Fruit fly (Drosophila melanogaster): ENCODE results near the gene CG7655.

CG7655 gene

DNA sequence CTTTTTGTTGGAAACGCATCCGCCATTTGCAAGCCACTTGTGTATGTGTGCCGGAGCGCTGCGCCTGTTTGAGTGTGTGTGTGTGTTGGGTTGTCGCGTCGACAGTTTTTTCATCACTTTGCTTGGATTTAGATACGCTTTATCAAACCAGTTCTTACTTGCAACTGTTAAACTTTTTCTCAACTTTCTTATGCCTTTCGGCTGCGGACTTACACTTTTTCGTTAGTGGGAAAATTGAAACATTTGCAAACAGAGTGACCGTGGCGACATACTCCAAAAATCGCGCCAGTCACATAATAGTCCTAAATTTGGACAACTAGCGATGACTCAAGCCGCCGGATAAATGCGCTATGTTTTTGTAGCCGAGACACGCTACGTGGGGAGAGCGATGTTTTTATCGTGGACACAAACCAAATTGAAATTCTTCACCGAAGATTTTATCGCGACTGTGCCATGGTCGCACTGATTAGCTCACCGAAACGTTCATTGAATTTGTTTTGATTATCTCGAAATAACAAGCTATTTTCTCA, at the start of gene CG7655, which contains the start of gene alt:
Gene CG7655 (plus strand): TSS at position 426 of the 530 bp plus-strand sequence.
Gene alt (minus strand): TSS at position 272 of the 530 bp plus-strand sequence.
- TF ChIP-seq ovo (GFP tag; optimal IDR thresholded peaks at IDR 0.05) = no peak
- TF ChIP-seq pad (GFP tag; optimal IDR thresholded peaks at IDR 0.05) = no peak
- TF ChIP-seq bab1 (GFP tag; optimal IDR thresholded peaks at IDR 0.05) = peak; percentile 26
- TF ChIP-seq Clk (GFP tag; optimal IDR thresholded peaks at IDR 0.05) = no peak
- TF ChIP-seq cnc (optimal IDR thresholded peaks at IDR 0.05) = no peak
- peak; percentile 28 for TF ChIP-seq CG7101 (tag; optimal IDR thresholded peaks at IDR 0.05)
- peak; percentile 37 for TF ChIP-seq Crg-1 (GFP tag; optimal IDR thresholded peaks at IDR 0.05)
- no peak for TF ChIP-seq Hr96 (GFP tag; optimal IDR thresholded peaks at IDR 0.05)
- no peak for TF ChIP-seq CG33017 (tag; optimal IDR thresholded peaks at IDR 0.05)
- TF ChIP-seq CG12768 (GFP tag; optimal IDR thresholded peaks at IDR 0.05) = no peak
- no peak for TF ChIP-seq Mnt (GFP tag; optimal IDR thresholded peaks at IDR 0.05)
- peak; percentile 65 for TF ChIP-seq CG14711 (tag; optimal IDR thresholded peaks at IDR 0.05)
- peak; percentile 76 for TF ChIP-seq tj (GFP tag; optimal IDR thresholded peaks at IDR 0.05)
- peak; percentile 31 for TF ChIP-seq CG11617 (GFP tag; optimal IDR thresholded peaks at IDR 0.05)
- TF ChIP-seq CG1620 (GFP tag; optimal IDR thresholded peaks at IDR 0.05) = peak; percentile 10
- TF ChIP-seq kay (GFP tag; ENCODE audit: borderline replicate concordance) = no peak
- TF ChIP-seq cic (GFP tag; optimal IDR thresholded peaks at IDR 0.05) = peak; percentile 57
- no peak for TF ChIP-seq CG7045 (GFP tag; optimal IDR thresholded peaks at IDR 0.05)
- no peak for TF ChIP-seq CG5204 (GFP tag; optimal IDR thresholded peaks at IDR 0.05)
- TF ChIP-seq toe (GFP tag; optimal IDR thresholded peaks at IDR 0.05) = no peak

DNA sequence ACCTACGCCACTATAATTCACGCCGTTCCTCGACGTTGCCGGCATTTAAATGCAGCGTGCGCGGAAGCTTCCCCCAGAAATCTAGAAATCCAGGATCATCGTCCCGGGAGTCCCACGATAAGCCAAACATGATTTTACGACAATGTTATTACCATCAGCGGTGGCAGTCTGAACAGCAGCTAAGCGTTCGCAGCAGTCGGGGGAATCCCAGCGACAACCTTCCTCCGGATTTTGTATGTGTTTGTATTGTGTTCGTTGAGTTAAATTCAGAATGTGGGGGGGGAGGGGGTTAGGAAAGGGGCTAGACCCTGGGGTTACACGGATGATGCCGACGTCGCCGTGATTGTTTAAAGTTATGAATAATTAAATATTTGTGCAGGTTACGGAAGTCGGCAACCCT, 38.5 kb upstream of the CG7655 start:
- TF ChIP-seq Mnt (GFP tag; optimal IDR thresholded peaks at IDR 0.05) (no peak), Clk (GFP tag; optimal IDR thresholded peaks at IDR 0.05) (no peak), tj (GFP tag; optimal IDR thresholded peaks at IDR 0.05) (no peak), CG5204 (GFP tag; optimal IDR thresholded peaks at IDR 0.05) (no peak), cic (GFP tag; optimal IDR thresholded peaks at IDR 0.05) (no peak), Hr96 (GFP tag; optimal IDR thresholded peaks at IDR 0.05) (no peak), cnc (optimal IDR thresholded peaks at IDR 0.05) (no peak), kay (GFP tag; ENCODE audit: borderline replicate concordance) (no peak)

DNA sequence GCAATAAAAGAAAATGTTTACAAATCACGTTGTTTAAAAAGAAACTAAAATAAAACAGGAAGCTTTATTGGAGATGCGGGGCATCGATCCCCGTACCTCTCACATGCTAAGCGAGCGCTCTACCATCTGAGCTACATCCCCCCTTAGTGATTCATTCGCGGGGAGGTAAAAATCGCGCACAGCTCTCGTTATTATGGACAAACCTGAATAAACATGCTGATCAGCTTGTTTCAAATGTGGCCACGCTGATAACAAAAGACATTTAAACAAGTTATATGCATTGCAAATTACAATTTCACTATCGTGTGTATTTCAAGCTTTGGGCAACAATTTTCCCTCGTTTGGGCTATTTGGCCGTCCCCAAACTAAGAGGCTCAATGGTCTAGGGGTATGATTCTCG, 37.2 kb upstream of the CG7655 start:
- no peak for TF ChIP-seq Crg-1 (GFP tag; optimal IDR thresholded peaks at IDR 0.05)
- TF ChIP-seq cnc (optimal IDR thresholded peaks at IDR 0.05) = no peak
- TF ChIP-seq bab1 (GFP tag; optimal IDR thresholded peaks at IDR 0.05) = peak; percentile 41
- TF ChIP-seq tj (GFP tag; optimal IDR thresholded peaks at IDR 0.05) = peak; percentile 50
- no peak for TF ChIP-seq CG12768 (GFP tag; optimal IDR thresholded peaks at IDR 0.05)
- peak; percentile 82 for TF ChIP-seq kay (GFP tag; ENCODE audit: borderline replicate concordance)

DNA sequence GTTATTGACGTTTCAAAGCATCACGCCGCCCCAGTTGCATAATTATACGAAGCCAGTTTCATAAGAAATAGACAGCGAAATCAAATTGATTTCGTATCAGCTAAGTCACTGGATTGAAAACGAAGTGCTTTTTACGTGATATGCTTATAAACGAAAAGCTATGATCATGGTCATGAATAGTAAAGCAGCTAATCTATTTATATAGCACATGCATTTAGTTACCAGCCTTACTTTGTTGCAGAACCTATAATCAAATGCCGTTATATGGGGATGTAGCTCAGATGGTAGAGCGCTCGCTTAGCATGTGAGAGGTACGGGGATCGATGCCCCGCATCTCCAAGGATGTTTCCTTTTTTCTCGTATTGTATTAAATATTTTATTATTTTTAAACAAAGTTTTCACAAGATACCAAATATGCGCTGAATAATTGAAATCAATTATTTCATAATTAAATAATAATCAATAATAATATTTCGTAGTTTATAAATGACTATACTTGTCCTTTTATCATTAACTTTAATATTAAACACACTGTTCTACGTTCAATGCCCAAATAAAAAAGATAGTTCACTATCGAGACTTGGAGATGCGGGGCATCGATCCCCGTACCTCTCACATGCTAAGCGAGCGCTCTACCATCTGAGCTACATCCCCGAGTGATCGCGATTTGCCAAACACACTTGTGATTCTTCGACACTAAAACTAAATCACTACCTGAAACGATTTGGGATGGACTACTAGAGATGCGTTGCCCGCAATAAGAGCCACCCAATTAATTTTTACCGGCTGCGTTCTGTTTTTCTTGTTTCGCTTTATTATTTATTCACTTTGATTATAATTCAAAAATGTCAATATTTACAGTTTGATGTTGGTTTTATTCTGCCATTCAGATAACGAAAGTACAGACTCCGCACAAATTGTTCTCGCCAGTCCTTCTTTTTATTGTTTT, 36.1 kb upstream of the CG7655 start:
- no peak for TF ChIP-seq ovo (GFP tag; optimal IDR thresholded peaks at IDR 0.05)
- no peak for TF ChIP-seq CG12768 (GFP tag; optimal IDR thresholded peaks at IDR 0.05)
- no peak for TF ChIP-seq cic (GFP tag; optimal IDR thresholded peaks at IDR 0.05)
- TF ChIP-seq bab1 (GFP tag; optimal IDR thresholded peaks at IDR 0.05) = peak; percentile 22

DNA sequence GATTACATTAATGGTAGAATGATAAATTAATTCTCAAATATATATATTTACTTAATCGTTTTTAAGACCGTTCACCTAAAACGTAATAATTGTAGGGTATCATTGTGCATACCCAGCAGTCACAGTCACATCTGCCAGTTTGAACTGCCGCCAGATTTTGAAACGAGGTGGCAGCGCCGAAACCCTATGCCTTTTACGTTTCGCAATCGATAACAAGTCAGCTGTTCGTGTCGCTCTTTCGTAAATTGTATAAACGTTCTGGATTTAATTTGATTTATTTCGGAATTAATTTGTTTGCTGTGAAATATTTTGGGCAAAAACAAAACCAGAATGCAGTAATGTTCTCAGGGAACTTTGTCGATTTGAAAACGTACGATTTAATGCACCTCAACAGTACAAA, 35.0 kb upstream of the CG7655 start, which contains the start of gene CG14322:
Gene CG14322 (plus strand): TSS at position 236 of the 400 bp plus-strand sequence.
- peak; percentile 30 for TF ChIP-seq toe (GFP tag; optimal IDR thresholded peaks at IDR 0.05)
- peak; percentile 10 for TF ChIP-seq CG14711 (tag; optimal IDR thresholded peaks at IDR 0.05)
- TF ChIP-seq bab1 (GFP tag; optimal IDR thresholded peaks at IDR 0.05) = peak; percentile 19
- no peak for TF ChIP-seq cnc (optimal IDR thresholded peaks at IDR 0.05)

DNA sequence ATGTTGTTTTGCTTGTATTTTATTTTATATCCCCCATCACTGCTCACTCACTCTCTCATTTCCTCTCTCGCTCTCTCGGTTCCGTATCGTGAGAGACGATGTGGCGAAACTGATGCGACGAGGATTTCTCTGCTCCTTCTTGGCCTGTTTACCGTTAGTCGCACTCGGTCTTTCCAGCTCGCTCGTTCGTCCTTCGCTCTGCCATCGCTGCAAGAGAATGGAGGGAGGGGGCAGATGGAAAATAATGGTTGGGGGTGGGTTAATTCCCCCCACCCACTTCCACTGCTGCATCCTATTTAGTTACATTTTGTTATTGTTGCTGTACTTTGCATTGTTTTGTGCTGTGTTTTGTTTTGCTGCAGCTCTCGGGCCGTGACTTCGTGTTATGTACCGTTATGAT, 28.6 kb upstream of the CG7655 start:
- TF ChIP-seq CG1620 (GFP tag; optimal IDR thresholded peaks at IDR 0.05) (no peak), CG14711 (tag; optimal IDR thresholded peaks at IDR 0.05) (no peak), tj (GFP tag; optimal IDR thresholded peaks at IDR 0.05) (no peak), CG7101 (tag; optimal IDR thresholded peaks at IDR 0.05) (no peak), ovo (GFP tag; optimal IDR thresholded peaks at IDR 0.05) (no peak), cnc (optimal IDR thresholded peaks at IDR 0.05) (no peak), CG33017 (tag; optimal IDR thresholded peaks at IDR 0.05) (no peak), CG7045 (GFP tag; optimal IDR thresholded peaks at IDR 0.05) (no peak), Clk (GFP tag; optimal IDR thresholded peaks at IDR 0.05) (no peak), Mnt (GFP tag; optimal IDR thresholded peaks at IDR 0.05) (no peak), cic (GFP tag; optimal IDR thresholded peaks at IDR 0.05) (no peak)

DNA sequence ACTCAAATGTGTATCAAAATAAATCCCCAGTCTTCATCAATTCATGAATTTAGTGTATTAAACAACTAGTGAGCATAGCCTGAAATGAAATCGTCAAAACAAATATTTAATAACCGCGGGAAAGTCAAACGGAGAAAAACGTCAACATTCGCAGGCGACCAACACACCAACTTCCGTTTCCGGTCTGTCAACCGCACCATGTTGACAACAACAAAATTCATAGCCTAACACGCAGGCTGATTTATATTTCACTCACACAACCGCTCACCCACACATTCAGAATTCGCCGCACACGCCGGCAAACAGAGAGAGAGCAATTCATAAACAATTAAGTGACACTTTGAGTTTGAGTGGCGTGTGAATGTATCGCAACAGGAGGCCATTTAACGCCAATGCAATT, 27.4 kb upstream of the CG7655 start:
- TF ChIP-seq CG7101 (tag; optimal IDR thresholded peaks at IDR 0.05) (no peak), pad (GFP tag; optimal IDR thresholded peaks at IDR 0.05) (no peak), bab1 (GFP tag; optimal IDR thresholded peaks at IDR 0.05) (no peak), tj (GFP tag; optimal IDR thresholded peaks at IDR 0.05) (no peak), toe (GFP tag; optimal IDR thresholded peaks at IDR 0.05) (no peak), ovo (GFP tag; optimal IDR thresholded peaks at IDR 0.05) (no peak), CG12768 (GFP tag; optimal IDR thresholded peaks at IDR 0.05) (no peak), Crg-1 (GFP tag; optimal IDR thresholded peaks at IDR 0.05) (no peak), Clk (GFP tag; optimal IDR thresholded peaks at IDR 0.05) (no peak)

Data from whole organism, adult.